Fruit fly (Drosophila melanogaster) whole organism, embryonic: ENCODE data around the gene SLC5A11.
A peak's percentile ranks its signal among the peaks of the same experiment; 100 is the strongest.

Source experiments
- Aef1 ChIP-seq: fragments of 200-800 bp; sonication (Bioruptor generic); IDR thresholded peaks from 3 replicates; pipeline ENCODE4 v1.3.6; 2022; ENCODE audit warnings: missing biosample characterization, missing genetic modification characterization
- Atf6 ChIP-seq: fragments of 200-800 bp; sonication (Bioruptor generic); IDR thresholded peaks from 2 replicates; pipeline ENCODE4 v1.3.6; 2022; ENCODE audit warnings: missing biosample characterization, missing genetic modification characterization
- Blimp-1 ChIP-seq: fragments of 200-800 bp; sonication (Bioruptor generic); optimal IDR thresholded peaks from 3 replicates; lab custom pipeline; 2018; ENCODE audit warnings: missing biosample characterization, missing genetic modification characterization, mild to moderate bottlenecking, moderate library complexity, missing genetic modification reagents
- Bteb2 ChIP-seq: fragments of 200-800 bp; sonication (Bioruptor generic); optimal IDR thresholded peaks from 2 replicates; lab custom pipeline; 2016; ENCODE audit warnings: missing biosample characterization, missing genetic modification characterization
- CG10209 ChIP-seq: fragments of 200-800 bp; sonication (Bioruptor generic); optimal IDR thresholded peaks from 3 replicates; lab custom pipeline; 2017; ENCODE audit warnings: missing biosample characterization, mild to moderate bottlenecking, missing genetic modification characterization, missing genetic modification reagents
- CG1024 ChIP-seq: fragments of 200-800 bp; sonication (Bioruptor generic); IDR thresholded peaks from 2 replicates; pipeline ENCODE4 v1.3.6; 2022; ENCODE audit warnings: missing biosample characterization, missing genetic modification characterization
- CG10565 ChIP-seq: fragments of 200-800 bp; sonication (Bioruptor generic); optimal IDR thresholded peaks from 3 replicates; lab custom pipeline; 2016; ENCODE audit warnings: missing biosample characterization, mild to moderate bottlenecking, missing genetic modification characterization
- CG10959 ChIP-seq: fragments of 200-800 bp; sonication (Bioruptor generic); IDR thresholded peaks from 2 replicates; pipeline ENCODE4 v1.3.6; 2022; ENCODE audit warnings: missing biosample characterization, missing genetic modification characterization
- CG11695 ChIP-seq: fragments of 200-800 bp; sonication (Bioruptor generic); IDR thresholded peaks from 3 replicates; pipeline ENCODE4 v1.3.6; 2022; ENCODE audit warnings: missing biosample characterization, missing genetic modification characterization
- CG12659 ChIP-seq: fragments of 200-800 bp; sonication (Bioruptor generic); optimal IDR thresholded peaks from 3 replicates; lab custom pipeline; 2017; ENCODE audit warnings: mild to moderate bottlenecking, missing biosample characterization, missing genetic modification reagents, missing genetic modification characterization
- CG14441 ChIP-seq: fragments of 200-800 bp; sonication (Bioruptor generic); IDR thresholded peaks from 2 replicates; pipeline ENCODE4 v1.3.6; 2022; ENCODE audit warnings: missing biosample characterization, missing genetic modification characterization
- CG1603 ChIP-seq: fragments of 200-800 bp; sonication (Bioruptor generic); optimal IDR thresholded peaks from 2 replicates; lab custom pipeline; 2019; ENCODE audit warnings: missing biosample characterization, mild to moderate bottlenecking, missing genetic modification characterization, moderate library complexity
- CG17328 ChIP-seq: fragments of 200-800 bp; sonication (Bioruptor generic); IDR thresholded peaks from 2 replicates; pipeline ENCODE4 v1.3.6; 2022; ENCODE audit warnings: missing biosample characterization, missing genetic modification characterization
- CG18619 ChIP-seq: fragments of 200-800 bp; sonication (Bioruptor generic); optimal IDR thresholded peaks from 3 replicates; lab custom pipeline; 2017; ENCODE audit warnings: missing biosample characterization, mild to moderate bottlenecking, missing genetic modification characterization
- CG2875 ChIP-seq: fragments of 200-800 bp; sonication (Bioruptor generic); optimal IDR thresholded peaks from 2 replicates; lab custom pipeline; 2017; ENCODE audit warnings: missing biosample characterization, mild to moderate bottlenecking, missing genetic modification characterization, missing genetic modification reagents
- CG32532 ChIP-seq: fragments of 200-800 bp; sonication (Bioruptor generic); IDR thresholded peaks from 2 replicates; pipeline ENCODE4 v1.3.6; 2022; ENCODE audit warnings: missing biosample characterization, missing genetic modification characterization
- CG3847 ChIP-seq: fragments of 200-800 bp; sonication (Bioruptor generic); IDR thresholded peaks from 2 replicates; pipeline ENCODE4 v1.3.6; 2022; ENCODE audit warnings: missing biosample characterization, missing genetic modification characterization
- CG4707 ChIP-seq: fragments of 200-800 bp; sonication (Bioruptor generic); optimal IDR thresholded peaks from 2 replicates; lab custom pipeline; 2018; ENCODE audit warnings: missing biosample characterization, mild to moderate bottlenecking, missing genetic modification characterization, moderate library complexity
- CG6689 ChIP-seq: fragments of 200-800 bp; sonication (Bioruptor generic); IDR thresholded peaks from 2 replicates; pipeline ENCODE4 v1.3.6; 2022; ENCODE audit warnings: missing biosample characterization, missing genetic modification characterization
- CG8281 ChIP-seq: fragments of 200-800 bp; sonication (Bioruptor generic); optimal IDR thresholded peaks from 2 replicates; lab custom pipeline; 2018; ENCODE audit warnings: missing biosample characterization, mild to moderate bottlenecking, missing genetic modification characterization, moderate library complexity
- CG9727 ChIP-seq: fragments of 200-800 bp; sonication (Bioruptor generic); optimal IDR thresholded peaks from 3 replicates; lab custom pipeline; 2017; ENCODE audit warnings: missing biosample characterization, mild to moderate bottlenecking, missing genetic modification characterization
- Dad ChIP-seq: fragments of 200-800 bp; sonication (Bioruptor generic); optimal IDR thresholded peaks from 3 replicates; lab custom pipeline; 2016; ENCODE audit warnings: missing biosample characterization, missing genetic modification characterization
- Dbx ChIP-seq: fragments of 200-800 bp; sonication (Bioruptor generic); IDR thresholded peaks from 3 replicates; pipeline ENCODE4 v1.3.6; 2022; ENCODE audit warnings: missing biosample characterization, missing genetic modification characterization
- Drgx ChIP-seq: fragments of 200-800 bp; sonication (Bioruptor generic); IDR thresholded peaks from 2 replicates; pipeline ENCODE4 v1.3.6; 2022; ENCODE audit warnings: missing biosample characterization, missing genetic modification characterization
- E2f1 ChIP-seq: fragments of 200-800 bp; sonication (Bioruptor generic); IDR thresholded peaks from 2 replicates; pipeline ENCODE4 v1.3.6; 2022; ENCODE audit warnings: missing biosample characterization, missing genetic modification characterization
- Eip74EF ChIP-seq, 2 experiments: fragments of 200-800 bp in 1 of 2; fragments of >200 bp in 1 of 2; sonication (Bioruptor generic) in 1 of 2; optimal IDR thresholded peaks; 2 replicates each; lab custom pipeline; 2017 to 2019; ENCODE audit warnings: missing biosample characterization in 2 of 2, missing genetic modification characterization in 2 of 2, mild to moderate bottlenecking in 1 of 2, moderate library complexity in 1 of 2
- Gug ChIP-seq: fragments of 200-800 bp; sonication (Bioruptor generic); IDR thresholded peaks from 4 replicates; pipeline ENCODE4 v1.3.6; 2022; ENCODE audit warnings: missing biosample characterization, missing genetic modification characterization
- Hr51 ChIP-seq, 2 experiments: fragments of 200-800 bp; sonication (Bioruptor generic); optimal IDR thresholded peaks; 2 replicates in 1 of 2; 3 replicates in 1 of 2; lab custom pipeline; 2016 to 2018; ENCODE audit warnings: missing biosample characterization in 2 of 2, missing genetic modification characterization in 2 of 2, mild to moderate bottlenecking in 1 of 2, moderate library complexity in 1 of 2
- Lpt ChIP-seq: fragments of >200 bp; optimal IDR thresholded peaks from 2 replicates; lab custom pipeline; 2018; ENCODE audit warnings: missing biosample characterization, missing genetic modification characterization
- Rfx ChIP-seq: fragments of 200-800 bp; sonication (Bioruptor generic); IDR thresholded peaks from 2 replicates; pipeline ENCODE4 v1.3.6; 2022; ENCODE audit warnings: missing biosample characterization, missing genetic modification characterization
- Sox102F ChIP-seq: fragments of 200-800 bp; sonication (Bioruptor generic); optimal IDR thresholded peaks from 2 replicates; lab custom pipeline; 2018; ENCODE audit warnings: missing biosample characterization, mild to moderate bottlenecking, missing genetic modification characterization, moderate library complexity
- Stat92E ChIP-seq, 3 experiments: fragments of >200 bp in 2 of 3; fragments of 200-800 bp in 1 of 3; sonication (Bioruptor generic) in 1 of 3; optimal IDR thresholded peaks; 2 replicates each; lab custom pipeline; 2017 to 2019; ENCODE audit warnings: missing biosample characterization in 3 of 3, missing genetic modification characterization in 3 of 3, mild to moderate bottlenecking in 1 of 3, moderate library complexity in 1 of 3
- Xbp1 ChIP-seq: fragments of 200-800 bp; sonication (Bioruptor generic); optimal IDR thresholded peaks from 3 replicates; lab custom pipeline; 2016; ENCODE audit warnings: missing biosample characterization, mild to moderate bottlenecking, missing genetic modification characterization
- bsh ChIP-seq, 2 experiments: fragments of 200-800 bp; sonication (Bioruptor generic); optimal IDR thresholded peaks; 2 replicates each; lab custom pipeline; 2017 to 2018; ENCODE audit warnings: mild to moderate bottlenecking in 2 of 2, missing biosample characterization in 2 of 2, missing genetic modification characterization in 2 of 2, moderate library complexity in 1 of 2
- chif ChIP-seq, 2 experiments: fragments of 200-800 bp; sonication (Bioruptor generic); optimal IDR thresholded peaks; 3 replicates each; lab custom pipeline; 2016; ENCODE audit warnings: missing biosample characterization in 2 of 2, missing genetic modification characterization in 2 of 2
- chn ChIP-seq: fragments of 200-800 bp; sonication (Bioruptor generic); optimal IDR thresholded peaks from 2 replicates; lab custom pipeline; 2016; ENCODE audit warnings: missing biosample characterization, missing genetic modification characterization
- crp ChIP-seq, 2 experiments: fragments of 200-800 bp; sonication (Bioruptor generic); optimal IDR thresholded peaks; 2 replicates in 1 of 2; 3 replicates in 1 of 2; lab custom pipeline; 2017; ENCODE audit warnings: missing biosample characterization in 2 of 2, missing genetic modification characterization in 2 of 2, mild to moderate bottlenecking in 1 of 2, moderate library complexity in 1 of 2
- fd96Cb ChIP-seq: fragments of 200-800 bp; sonication (Bioruptor generic); optimal IDR thresholded peaks from 2 replicates; lab custom pipeline; 2018; ENCODE audit warnings: missing biosample characterization, mild to moderate bottlenecking, missing genetic modification characterization, moderate library complexity
- gem ChIP-seq: fragments of 200-800 bp; sonication (Bioruptor generic); optimal IDR thresholded peaks from 2 replicates; lab custom pipeline; 2019; ENCODE audit warnings: missing biosample characterization, mild to moderate bottlenecking, missing genetic modification characterization, moderate library complexity
- grau ChIP-seq: fragments of 200-800 bp; optimal IDR thresholded peaks from 3 replicates; lab custom pipeline; 2019; ENCODE audit warnings: missing biosample characterization, mild to moderate bottlenecking, missing genetic modification characterization, moderate library complexity
- klu ChIP-seq: fragments of 200-800 bp; sonication (Bioruptor generic); IDR thresholded peaks from 2 replicates; pipeline ENCODE4 v1.3.6; 2022; ENCODE audit warnings: missing biosample characterization, missing genetic modification characterization
- lmd ChIP-seq: fragments of 200-800 bp; sonication (Bioruptor generic); IDR thresholded peaks from 2 replicates; pipeline ENCODE4 v1.3.6; 2022; ENCODE audit warnings: missing biosample characterization, missing genetic modification characterization
- luna ChIP-seq: fragments of 200-800 bp; sonication (Bioruptor generic); optimal IDR thresholded peaks from 2 replicates; lab custom pipeline; 2016; ENCODE audit warnings: missing biosample characterization, missing genetic modification characterization
- nmo ChIP-seq: fragments of 200-800 bp; sonication (Bioruptor generic); optimal IDR thresholded peaks from 2 replicates; lab custom pipeline; 2018; ENCODE audit warnings: missing biosample characterization, mild to moderate bottlenecking, missing genetic modification characterization, moderate library complexity
- nom ChIP-seq: fragments of 200-800 bp; sonication (Bioruptor generic); optimal IDR thresholded peaks from 2 replicates; lab custom pipeline; 2017; ENCODE audit warnings: missing biosample characterization, missing genetic modification characterization, mild to moderate bottlenecking, moderate library complexity, missing genetic modification reagents
- onecut ChIP-seq: fragments of 200-800 bp; sonication (Bioruptor generic); IDR thresholded peaks from 2 replicates; pipeline ENCODE4 v1.3.6; 2022; ENCODE audit warnings: missing biosample characterization, missing genetic modification characterization
- pnt ChIP-seq: fragments of 200-800 bp; sonication (Bioruptor generic); optimal IDR thresholded peaks from 3 replicates; lab custom pipeline; 2016; ENCODE audit warnings: missing biosample characterization, missing genetic modification characterization
- repo ChIP-seq: fragments of 200-800 bp; sonication (Bioruptor generic); optimal IDR thresholded peaks from 2 replicates; lab custom pipeline; 2016; ENCODE audit warnings: missing biosample characterization, missing genetic modification characterization
- wdn ChIP-seq: fragments of 200-800 bp; sonication (Bioruptor generic); IDR thresholded peaks from 2 replicates; pipeline ENCODE4 v1.3.6; 2022; ENCODE audit warnings: missing biosample characterization, missing genetic modification characterization

SLC5A11 gene

dm6 chr2L:8229628-8230027 lies 24.7 kb upstream of the SLC5A11 start (continued):
- no peak for TF ChIP-seq klu (GFP tag; lab: Robert Waterston, UW)
- TF ChIP-seq Rfx (GFP tag; lab: Robert Waterston, UW) = peak; percentile 53
- TF ChIP-seq chn (GFP tag; lab: Kevin White, UChicago) = peak; percentile 14
- peak; percentile 13 for TF ChIP-seq fd96Cb
- TF ChIP-seq CG9727 = peak; percentile 41
- TF ChIP-seq grau (tag; lab: Kevin White, UChicago) = peak; percentile 35
- no peak for TF ChIP-seq CG12659 (GFP tag; lab: Kevin White, UChicago)
- TF ChIP-seq CG10959 (GFP tag; lab: Robert Waterston, UW) = peak; percentile 43; the same call in 1 of the 2 replicates
- no peak for TF ChIP-seq Stat92E (GFP tag; optimal IDR thresholded peaks at IDR 0.05; lab: Kevin White, UChicago)
- TF ChIP-seq CG14441 = 0 out of 2 replicates have a peak, but pooled peaks have one; percentile 10
- TF ChIP-seq onecut (GFP tag; lab: Robert Waterston, UW) = peak; percentile 24
- TF ChIP-seq Xbp1 = peak; percentile 20
- no peak for TF ChIP-seq CG8281 (tag; lab: Kevin White, UChicago)
- peak in 1 of 2 experiments; percentile 15 for TF ChIP-seq bsh (GFP tag; optimal IDR thresholded peaks at IDR 0.05; lab: Kevin White, UChicago)
- peak; percentile 77 for TF ChIP-seq Drgx (GFP tag; lab: Robert Waterston, UW)
- TF ChIP-seq Aef1 = no peak
- TF ChIP-seq Bteb2 = no peak
- TF ChIP-seq Blimp-1 (GFP tag; lab: Kevin White, UChicago) = peak; percentile 9
- peak; percentile 52; the same call in 1 of the 2 replicates for TF ChIP-seq lmd (GFP tag; lab: Robert Waterston, UW)
- TF ChIP-seq E2f1 (GFP tag; lab: Robert Waterston, UW) = peak; percentile 65
- TF ChIP-seq CG17328 (GFP tag; lab: Robert Waterston, UW) = peak; percentile 62; the same call in 1 of the 2 replicates
- peak; percentile 33 for TF ChIP-seq Sox102F (GFP tag; lab: Kevin White, UChicago)
- TF ChIP-seq Hr51 (GFP tag; optimal IDR thresholded peaks at IDR 0.05; lab: Kevin White, UChicago) = peak in 1 of 2 experiments; percentile 35
- peak; percentile 32 for TF ChIP-seq nmo
- TF ChIP-seq CG18619 (GFP tag; lab: Kevin White, UChicago) = no peak
- TF ChIP-seq Lpt (GFP tag; lab: Kevin White, UChicago) = no peak
- no peak for TF ChIP-seq CG10565 (GFP tag; lab: Kevin White, UChicago)
- TF ChIP-seq Atf6 (GFP tag; lab: Robert Waterston, UW) = peak; percentile 60; the same call in 1 of the 2 replicates
- 0 out of 2 replicates have a peak, but pooled peaks have one; percentile 22 for TF ChIP-seq CG1024 (GFP tag; lab: Robert Waterston, UW)
- TF ChIP-seq CG1603 (tag; lab: Kevin White, UChicago) = peak; percentile 13
- peak; percentile 52; the same call in 1 of the 2 replicates for TF ChIP-seq CG6689 (GFP tag; lab: Robert Waterston, UW)
- no peak for TF ChIP-seq CG2875 (GFP tag; lab: Kevin White, UChicago)
- no peak for TF ChIP-seq Dad (GFP tag; lab: Kevin White, UChicago)
- no peak for TF ChIP-seq repo (GFP tag; lab: Kevin White, UChicago)
- TF ChIP-seq nom = peak; percentile 11
- peak in 1 of 2 experiments; percentile 11 for TF ChIP-seq Eip74EF (GFP tag; optimal IDR thresholded peaks at IDR 0.05; lab: Kevin White, UChicago)
- TF ChIP-seq CG4707 (GFP tag; lab: Kevin White, UChicago) = no peak
- peak; percentile 44; the same call in 1 of the 3 replicates for TF ChIP-seq CG11695
- TF ChIP-seq chif (GFP tag; optimal IDR thresholded peaks at IDR 0.05; lab: Kevin White, UChicago) = peak in 1 of 2 experiments; percentile 24
- TF ChIP-seq CG10209 (GFP tag; lab: Kevin White, UChicago) = peak; percentile 0
- TF ChIP-seq Gug = 0 out of 4 replicates have a peak, but pooled peaks have one; percentile 24
- peak; percentile 46; the same call in 1 of the 2 replicates for TF ChIP-seq CG32532 (GFP tag; lab: Robert Waterston, UW)
- no peak for TF ChIP-seq luna
- peak; percentile 14 for TF ChIP-seq pnt (GFP tag; lab: Kevin White, UChicago)
- peak; percentile 56 for TF ChIP-seq gem (tag; lab: Kevin White, UChicago)
- no peak for TF ChIP-seq crp (GFP tag; optimal IDR thresholded peaks at IDR 0.05; lab: Kevin White, UChicago)
- peak; percentile 46 for TF ChIP-seq CG3847 (GFP tag; lab: Robert Waterston, UW)
- TF ChIP-seq Dbx (GFP tag; lab: Robert Waterston, UW) = 0 out of 3 replicates have a peak, but pooled peaks have one; percentile 20
- TF ChIP-seq wdn (GFP tag; lab: Robert Waterston, UW) = peak; percentile 36; the same call in 1 of the 2 replicates
